Worm (Caenorhabditis elegans) whole organism, late embryonic: ENCODE results near the gene pitr-3.

Experiments used
- F13H6.1 ChIP-seq: sonication (generic microtip); optimal IDR thresholded peaks from 2 replicates; lab custom pipeline; 2016; ENCODE audit warnings: missing genetic modification characterization, missing compliant biosample characterization
- ttx-3 ChIP-seq: sonication (generic microtip); optimal IDR thresholded peaks from 2 replicates; lab custom pipeline; 2016; ENCODE audit warnings: missing genetic modification reagents, missing genetic modification characterization, missing compliant biosample characterization

ce11 chrV:9162118-9162729 lies 21.0 kb upstream of the pitr-3 start:
- TF ChIP-seq ttx-3 (no peak), F13H6.1 (tag; lab: Kevin White, UChicago) (no peak)
